Worm (Caenorhabditis elegans) whole organism, L2 larva: Measurements from ENCODE around the gene abu-11.

ENCODE experiments used
- ama-1 ChIP-seq: fragments of 150-350 bp; optimal IDR thresholded peaks from 2 replicates; lab custom pipeline; 2018; ENCODE audit warnings: inconsistent platforms
- ceh-16 ChIP-seq: fragments of 150-350 bp; optimal IDR thresholded peaks from 2 replicates; lab custom pipeline; 2014; ENCODE audit warnings: missing biosample characterization, missing genetic modification characterization
- egl-27 ChIP-seq: sonication (generic microtip); optimal IDR thresholded peaks from 3 replicates; lab custom pipeline; 2017; ENCODE audit warnings: missing biosample characterization, missing genetic modification reagents, missing genetic modification characterization
- mdl-1 ChIP-seq, 2 experiments: fragments of 150-350 bp in 1 of 2; sonication (generic microtip) in 1 of 2; optimal IDR thresholded peaks; 2 replicates each; lab custom pipeline; 2017; ENCODE audit warnings: missing biosample characterization in 2 of 2, missing genetic modification characterization in 2 of 2
- nhr-12 ChIP-seq: fragments of 150-350 bp; optimal IDR thresholded peaks from 2 replicates; lab custom pipeline; 2014; ENCODE audit warnings: missing biosample characterization, missing genetic modification characterization
- skn-1 ChIP-seq: sonication (generic microtip); optimal IDR thresholded peaks from 2 replicates; lab custom pipeline; 2017; ENCODE audit warnings: missing biosample characterization, missing genetic modification characterization
- unc-62 ChIP-seq: fragments of 150-350 bp; optimal IDR thresholded peaks from 2 replicates; lab custom pipeline; 2014; ENCODE audit warnings: missing biosample characterization, missing genetic modification reagents, missing genetic modification characterization
- ztf-4 ChIP-seq: fragments of 150-350 bp; optimal IDR thresholded peaks from 2 replicates; lab custom pipeline; 2014; ENCODE audit warnings: missing biosample characterization, missing genetic modification characterization

DNA sequence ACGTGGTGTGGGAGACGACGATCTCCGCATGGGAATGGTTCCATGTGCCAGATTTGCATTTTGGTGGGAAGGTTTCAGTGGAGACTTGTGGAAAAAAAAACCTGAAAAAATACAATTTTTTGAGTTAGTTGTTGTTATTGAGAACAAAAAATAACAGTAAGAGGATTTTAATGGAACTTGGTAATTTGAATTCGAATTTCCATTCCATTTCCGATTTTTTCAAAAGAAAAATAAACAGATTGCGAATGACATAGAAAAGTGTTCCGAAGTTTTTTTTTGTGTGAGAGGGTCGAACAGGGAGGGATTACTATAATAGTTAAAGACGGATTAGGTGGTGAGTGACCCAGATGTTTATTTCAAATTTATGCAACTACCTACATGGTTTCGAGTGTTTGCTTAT is 15.4 kb downstream of the abu-11 start, which contains the start of gene T01D1.4:
- TF ChIP-seq mdl-1 (tag; optimal IDR thresholded peaks at IDR 0.05; lab: Kevin White, UChicago) = no peak
- TF ChIP-seq ceh-16 (tag; lab: Kevin White, UChicago) = no peak
- no peak for TF ChIP-seq nhr-12 (tag; lab: Kevin White, UChicago)
- no peak for TF ChIP-seq skn-1 (tag; lab: Kevin White, UChicago)
- TF ChIP-seq ztf-4 (tag; lab: Kevin White, UChicago) = no peak
- no peak for TF ChIP-seq unc-62 (GFP tag; lab: Kevin White, UChicago)
- TF ChIP-seq ama-1 (lab: Kevin White, UChicago) = no peak
- TF ChIP-seq egl-27 (tag; lab: Kevin White, UChicago) = no peak
